Worm (Caenorhabditis elegans): ENCODE results near the gene msp-10.

- no peak for TF ChIP-seq nhr-11 (tag; optimal IDR thresholded peaks at IDR 0.05)
- no peak for TF ChIP-seq fkh-10 (GFP tag; optimal IDR thresholded peaks at IDR 0.05)
- TF ChIP-seq pha-2 (tag; optimal IDR thresholded peaks at IDR 0.05): no peak
- no peak for TF ChIP-seq ceh-6 (GFP tag; optimal IDR thresholded peaks at IDR 0.05)
- no peak for TF ChIP-seq F13H6.1 (tag; optimal IDR thresholded peaks at IDR 0.05)
- TF ChIP-seq dve-1 (tag; optimal IDR thresholded peaks at IDR 0.05): no peak
- no peak for TF ChIP-seq pqm-1 (tag; optimal IDR thresholded peaks at IDR 0.05)
- TF ChIP-seq C38D4.7 (GFP tag; optimal IDR thresholded peaks at IDR 0.05): no peak
- TF ChIP-seq syd-9 (tag; optimal IDR thresholded peaks at IDR 0.05): no peak
- no peak for TF ChIP-seq pha-4 (tag; optimal IDR thresholded peaks at IDR 0.05)
- TF ChIP-seq nfya-1 (tag; optimal IDR thresholded peaks at IDR 0.05): no peak
- TF ChIP-seq ceh-18 (tag; optimal IDR thresholded peaks at IDR 0.05): no peak
- no peak for TF ChIP-seq ama-1 (optimal IDR thresholded peaks at IDR 0.05)
- no peak for TF ChIP-seq tbx-7 (tag; optimal IDR thresholded peaks at IDR 0.05)
These were observed 35.3 kb downstream of the msp-10 start for ce11 chrIV:9872786-9873185.
